Worm (Caenorhabditis elegans) whole organism, L2 larva: ENCODE data around the gene F28D1.6.

ENCODE experiments used
- C34F6.9 ChIP-seq: fragments of 150-350 bp; optimal IDR thresholded peaks from 2 replicates; lab custom pipeline; 2014; ENCODE audit warnings: missing biosample characterization, missing genetic modification characterization
- F13H6.1 ChIP-seq: sonication (generic microtip); optimal IDR thresholded peaks from 2 replicates; lab custom pipeline; 2016; ENCODE audit warnings: missing genetic modification characterization, missing compliant biosample characterization
- R02D3.7 ChIP-seq: fragments of 150-350 bp; optimal IDR thresholded peaks from 2 replicates; lab custom pipeline; 2014; ENCODE audit warnings: missing biosample characterization, missing genetic modification characterization
- Y55F3AM.14 ChIP-seq: fragments of 200-800 bp; sonication (Bioruptor generic); optimal IDR thresholded peaks from 2 replicates; lab custom pipeline; 2018; ENCODE audit warnings: mild to moderate bottlenecking, missing genetic modification characterization, missing compliant biosample characterization
- ZK546.5 ChIP-seq: sonication (generic microtip); optimal IDR thresholded peaks from 2 replicates; lab custom pipeline; 2017; ENCODE audit warnings: missing biosample characterization, missing genetic modification characterization
- alr-1 ChIP-seq: fragments of 150-350 bp; optimal IDR thresholded peaks from 2 replicates; lab custom pipeline; 2014; ENCODE audit warnings: missing biosample characterization, missing genetic modification characterization
- aly-2 ChIP-seq: fragments of 150-350 bp; optimal IDR thresholded peaks from 2 replicates; lab custom pipeline; 2014; ENCODE audit warnings: missing biosample characterization, missing genetic modification characterization
- ama-1 ChIP-seq: fragments of 150-350 bp; optimal IDR thresholded peaks from 2 replicates; lab custom pipeline; 2018; ENCODE audit warnings: inconsistent platforms
- blmp-1 ChIP-seq: sonication (generic microtip); optimal IDR thresholded peaks from 2 replicates; lab custom pipeline; 2017; ENCODE audit warnings: missing genetic modification characterization, mild to moderate bottlenecking, missing compliant biosample characterization, antibody characterized with exemption, moderate library complexity; ENCODE audit not compliant: insufficient read depth
- ceh-82 ChIP-seq: fragments of 150-350 bp; optimal IDR thresholded peaks from 2 replicates; lab custom pipeline; 2014; ENCODE audit warnings: missing biosample characterization, missing genetic modification characterization
- dmd-4 ChIP-seq: sonication (generic microtip); optimal IDR thresholded peaks from 2 replicates; lab custom pipeline; 2017; ENCODE audit warnings: missing biosample characterization, missing genetic modification characterization
- egl-27 ChIP-seq: sonication (generic microtip); optimal IDR thresholded peaks from 3 replicates; lab custom pipeline; 2017; ENCODE audit warnings: missing biosample characterization, missing genetic modification reagents, missing genetic modification characterization
- elt-3 ChIP-seq: sonication (generic microtip); optimal IDR thresholded peaks from 2 replicates; lab custom pipeline; 2017; ENCODE audit warnings: missing biosample characterization, missing genetic modification characterization
- lin-11 ChIP-seq: fragments of 150-350 bp; sonication (generic microtip); optimal IDR thresholded peaks from 2 replicates; lab custom pipeline; 2014; ENCODE audit warnings: missing biosample characterization, missing genetic modification characterization, inconsistent platforms, mixed read lengths
- lin-13 ChIP-seq: fragments of 150-350 bp; optimal IDR thresholded peaks from 2 replicates; lab custom pipeline; 2014; ENCODE audit warnings: missing biosample characterization, missing genetic modification reagents, missing genetic modification characterization
- lin-39 ChIP-seq: fragments of 150-350 bp; optimal IDR thresholded peaks from 2 replicates; lab custom pipeline; 2014; ENCODE audit warnings: missing biosample characterization, missing genetic modification reagents, missing genetic modification characterization
- lsy-2 ChIP-seq, 2 experiments: fragments of 150-350 bp in 1 of 2; sonication (generic microtip) in 1 of 2; optimal IDR thresholded peaks; 2 replicates each; lab custom pipeline; 2014 to 2017; ENCODE audit warnings: missing biosample characterization in 2 of 2, missing genetic modification characterization in 2 of 2
- mab-5 ChIP-seq: fragments of 150-350 bp; optimal IDR thresholded peaks from 2 replicates; lab custom pipeline; 2014; ENCODE audit warnings: missing biosample characterization, missing genetic modification characterization
- mdl-1 ChIP-seq, 2 experiments: fragments of 150-350 bp in 1 of 2; sonication (generic microtip) in 1 of 2; optimal IDR thresholded peaks; 2 replicates each; lab custom pipeline; 2017; ENCODE audit warnings: missing biosample characterization in 2 of 2, missing genetic modification characterization in 2 of 2
- nhr-10 ChIP-seq: sonication (generic microtip); optimal IDR thresholded peaks from 2 replicates; lab custom pipeline; 2017; ENCODE audit warnings: missing biosample characterization, missing genetic modification characterization
- nhr-11 ChIP-seq: fragments of 150-350 bp; optimal IDR thresholded peaks from 2 replicates; lab custom pipeline; 2014; ENCODE audit warnings: missing biosample characterization, missing genetic modification characterization
- nhr-12 ChIP-seq: fragments of 150-350 bp; optimal IDR thresholded peaks from 2 replicates; lab custom pipeline; 2014; ENCODE audit warnings: missing biosample characterization, missing genetic modification characterization
- nhr-129 ChIP-seq: fragments of 150-350 bp; optimal IDR thresholded peaks from 2 replicates; lab custom pipeline; 2014; ENCODE audit warnings: missing biosample characterization, missing genetic modification characterization
- nhr-23 ChIP-seq: fragments of 150-350 bp; optimal IDR thresholded peaks from 2 replicates; lab custom pipeline; 2014; ENCODE audit warnings: missing biosample characterization, missing genetic modification reagents, missing genetic modification characterization
- nhr-237 ChIP-seq: fragments of 150-350 bp; optimal IDR thresholded peaks from 2 replicates; lab custom pipeline; 2014; ENCODE audit warnings: missing biosample characterization, missing genetic modification characterization
- nhr-25 ChIP-seq: fragments of 150-350 bp; sonication (generic microtip); optimal IDR thresholded peaks from 3 replicates; lab custom pipeline; 2014; ENCODE audit warnings: missing biosample characterization, missing genetic modification characterization
- nhr-6 ChIP-seq: fragments of 150-350 bp; optimal IDR thresholded peaks from 2 replicates; lab custom pipeline; 2014; ENCODE audit warnings: missing biosample characterization, missing genetic modification characterization
- nhr-77 ChIP-seq: fragments of 150-350 bp; optimal IDR thresholded peaks from 2 replicates; lab custom pipeline; 2014; ENCODE audit warnings: missing biosample characterization, missing genetic modification characterization
- peb-1 ChIP-seq: fragments of 150-350 bp; optimal IDR thresholded peaks from 2 replicates; lab custom pipeline; 2014; ENCODE audit warnings: missing biosample characterization, missing genetic modification characterization
- skn-1 ChIP-seq: sonication (generic microtip); optimal IDR thresholded peaks from 2 replicates; lab custom pipeline; 2017; ENCODE audit warnings: missing biosample characterization, missing genetic modification characterization
- sma-9 ChIP-seq, 2 experiments: fragments of 150-350 bp in 1 of 2; sonication (generic microtip) in 1 of 2; optimal IDR thresholded peaks; 2 replicates each; lab custom pipeline; 2014 to 2016; ENCODE audit warnings: missing genetic modification characterization in 2 of 2, mild to moderate bottlenecking in 1 of 2, missing biosample characterization in 1 of 2, missing compliant biosample characterization in 1 of 2, missing genetic modification reagents in 1 of 2, moderate library complexity in 1 of 2
- unc-39 ChIP-seq: fragments of 150-350 bp; optimal IDR thresholded peaks from 2 replicates; lab custom pipeline; 2014; ENCODE audit warnings: missing biosample characterization, missing genetic modification characterization
- unc-55 ChIP-seq: fragments of 150-350 bp; sonication (generic microtip); optimal IDR thresholded peaks from 3 replicates; lab custom pipeline; 2014; ENCODE audit warnings: missing biosample characterization, missing genetic modification reagents, missing genetic modification characterization
- unc-62 ChIP-seq: fragments of 150-350 bp; optimal IDR thresholded peaks from 2 replicates; lab custom pipeline; 2014; ENCODE audit warnings: missing biosample characterization, missing genetic modification reagents, missing genetic modification characterization
- zag-1 ChIP-seq: fragments of 150-350 bp; optimal IDR thresholded peaks from 2 replicates; lab custom pipeline; 2014; ENCODE audit warnings: missing biosample characterization, missing genetic modification characterization
- ztf-1 ChIP-seq: fragments of 200-800 bp; sonication (Bioruptor generic); conservative IDR thresholded peaks from 2 replicates; pipeline ENCODE4 v1.3.6; 2022; ENCODE audit warnings: missing genetic modification characterization, missing compliant biosample characterization

Gene F28D1.6

ce11 chrIV:12366571-12366970, 18.4 kb downstream of the F28D1.6 start:
- TF ChIP-seq nhr-25 (tag; lab: Kevin White, UChicago) (peak; percentile 25), ama-1 (lab: Kevin White, UChicago) (no peak)

- no peak for TF ChIP-seq dmd-4 (tag; lab: Kevin White, UChicago)
- no peak for TF ChIP-seq unc-39 (tag; lab: Kevin White, UChicago)
- TF ChIP-seq skn-1 (tag; lab: Kevin White, UChicago): no peak
- TF ChIP-seq lin-11 (tag; lab: Kevin White, UChicago): no peak
- TF ChIP-seq R02D3.7: no peak
- TF ChIP-seq nhr-237 (tag; lab: Kevin White, UChicago): no peak
- TF ChIP-seq Y55F3AM.14 (GFP tag; lab: Kevin White, UChicago): peak; percentile 24
- no peak for TF ChIP-seq nhr-23 (tag; lab: Kevin White, UChicago)
- no peak for TF ChIP-seq nhr-10 (tag; lab: Kevin White, UChicago)
- no peak for TF ChIP-seq nhr-129 (tag; lab: Kevin White, UChicago)
- no peak for TF ChIP-seq nhr-25 (tag; lab: Kevin White, UChicago)
- peak; percentile 37 for TF ChIP-seq unc-55 (GFP tag; lab: Kevin White, UChicago)
- TF ChIP-seq alr-1 (tag; lab: Kevin White, UChicago): no peak
- no peak for TF ChIP-seq zag-1 (tag; lab: Kevin White, UChicago)
- TF ChIP-seq nhr-6 (tag; lab: Kevin White, UChicago): no peak
- peak; percentile 25 for TF ChIP-seq F13H6.1 (tag; lab: Kevin White, UChicago)
- no peak for TF ChIP-seq lin-39 (tag; lab: Kevin White, UChicago)
- TF ChIP-seq nhr-11 (tag; lab: Kevin White, UChicago): no peak
- TF ChIP-seq unc-62 (GFP tag; lab: Kevin White, UChicago): no peak
- TF ChIP-seq blmp-1: no peak
- peak in 1 of 2 experiments; percentile 27 for TF ChIP-seq lsy-2 (tag; optimal IDR thresholded peaks at IDR 0.05; lab: Kevin White, UChicago)
- no peak for TF ChIP-seq elt-3 (tag; lab: Kevin White, UChicago)
- TF ChIP-seq ztf-1 (GFP tag; lab: Robert Waterston, UW): no peak
- no peak for TF ChIP-seq lin-13 (GFP tag; lab: Kevin White, UChicago)
- TF ChIP-seq ZK546.5: no peak
- TF ChIP-seq aly-2 (tag; lab: Kevin White, UChicago): no peak
- peak; percentile 21 for TF ChIP-seq C34F6.9
- peak; percentile 2 for TF ChIP-seq sma-9 (GFP tag; optimal IDR thresholded peaks at IDR 0.05; lab: Kevin White, UChicago)
- no peak for TF ChIP-seq sma-9 (tag; optimal IDR thresholded peaks at IDR 0.05; lab: Kevin White, UChicago)
- TF ChIP-seq peb-1 (tag; lab: Kevin White, UChicago): no peak
- no peak for TF ChIP-seq egl-27 (tag; lab: Kevin White, UChicago)
- TF ChIP-seq nhr-12 (tag; lab: Kevin White, UChicago): no peak
- TF ChIP-seq nhr-77 (tag; lab: Kevin White, UChicago): no peak
- no peak for TF ChIP-seq mab-5
- no peak for TF ChIP-seq ceh-82 (tag; lab: Kevin White, UChicago)
Measured at ce11 chrIV:12364964-12365363, 20.0 kb downstream of the F28D1.6 start.

DNA sequence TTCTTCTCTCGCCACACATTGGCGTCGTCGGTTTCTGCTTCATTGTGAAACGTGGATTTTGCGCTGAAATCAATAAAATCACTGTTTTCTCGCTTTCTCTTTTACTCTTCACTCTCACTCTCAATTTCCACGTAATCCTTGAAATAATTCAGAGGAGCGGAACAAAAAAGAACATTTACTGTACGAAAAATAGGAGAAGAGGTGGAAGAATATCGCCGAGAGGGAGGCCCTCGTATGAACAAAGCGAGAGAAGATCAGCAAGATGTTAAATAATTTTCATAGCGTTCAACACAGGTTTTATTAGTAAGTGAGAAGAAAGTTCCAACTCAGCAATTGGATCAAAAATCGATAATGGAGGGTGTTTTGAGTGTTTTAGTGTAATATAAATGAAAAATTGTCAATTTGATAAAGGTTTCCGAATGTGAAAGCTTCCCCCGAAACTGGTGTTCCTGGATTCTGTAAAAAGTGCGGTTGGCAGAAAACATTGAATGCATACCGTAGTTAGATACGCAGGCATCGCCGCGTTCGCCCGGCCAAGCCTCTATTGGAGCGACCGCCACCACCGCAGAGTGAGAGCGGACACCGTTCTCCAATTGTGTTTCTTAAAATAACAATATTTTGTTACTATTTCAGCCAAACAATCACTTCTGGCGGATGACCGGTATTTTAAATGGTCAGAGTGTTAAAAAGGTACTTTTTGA, 23.4 kb downstream of the F28D1.6 start, which contains the start of the genes ccr-4 and ZC518.8:
TSS of gene ccr-4 (plus strand) at position 151 of the 701 bp plus-strand sequence.
TSS of gene ZC518.8 (minus strand) at position 517 of the 701 bp plus-strand sequence.
- TF ChIP-seq mdl-1 (tag; optimal IDR thresholded peaks at IDR 0.05; lab: Kevin White, UChicago) (no peak), lsy-2 (tag; optimal IDR thresholded peaks at IDR 0.05; lab: Kevin White, UChicago) (peak in 1 of 2 experiments; percentile 88), nhr-129 (tag; lab: Kevin White, UChicago) (peak; percentile 32)
- TF ChIP-seq, all 48 proteins: peak for 2

DNA sequence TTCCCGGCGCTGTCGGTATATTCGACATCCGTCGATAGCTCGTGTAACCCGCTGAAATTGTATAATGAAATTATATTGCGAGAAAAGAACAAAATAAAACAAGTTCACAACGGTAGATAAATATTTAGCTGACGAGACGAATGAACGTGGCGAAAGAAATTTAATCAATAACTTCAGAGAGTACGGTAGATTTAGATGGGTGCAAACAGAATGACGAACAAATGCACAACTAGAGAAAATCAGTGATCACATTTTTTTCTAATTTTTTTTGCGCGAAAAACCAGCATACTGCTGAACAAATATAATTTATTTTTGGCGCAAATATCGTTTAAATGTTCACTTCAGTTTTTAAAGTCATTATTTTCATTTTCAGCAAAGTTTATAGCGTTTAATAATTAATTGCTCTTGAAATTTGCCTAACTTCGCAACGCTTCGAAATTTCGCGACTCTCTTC, 24.2 kb downstream of the F28D1.6 start, which contains the start of gene sec-24.2:
TSS of gene sec-24.2 (minus strand) at position 51 of the 454 bp plus-strand sequence.
- TF ChIP-seq C34F6.9: peak; percentile 0
- TF ChIP-seq ztf-1 (GFP tag; lab: Robert Waterston, UW): no peak
- no peak for TF ChIP-seq nhr-6 (tag; lab: Kevin White, UChicago)
- TF ChIP-seq sma-9 (GFP tag; optimal IDR thresholded peaks at IDR 0.05; lab: Kevin White, UChicago): no peak
- TF ChIP-seq sma-9 (tag; optimal IDR thresholded peaks at IDR 0.05; lab: Kevin White, UChicago): no peak
